Worm (Caenorhabditis elegans) whole organism, late embryonic: ENCODE measurements around the gene D1053.3.

Experiments
- K09A11.1 ChIP-seq: sonication (generic microtip); optimal IDR thresholded peaks from 2 replicates; lab custom pipeline; 2017; ENCODE audit warnings: antibody characterized with exemption, mild to moderate bottlenecking, missing genetic modification characterization, missing compliant biosample characterization; ENCODE audit not compliant: insufficient read depth
- ama-1 ChIP-seq: fragments of 150-350 bp; optimal IDR thresholded peaks from 2 replicates; lab custom pipeline; 2014
- ceh-31 ChIP-seq: sonication (generic microtip); optimal IDR thresholded peaks from 2 replicates; lab custom pipeline; 2016; ENCODE audit warnings: missing genetic modification characterization, missing compliant biosample characterization
- ceh-6 ChIP-seq: fragments of 200-800 bp; sonication (Bioruptor generic); optimal IDR thresholded peaks from 2 replicates; lab custom pipeline; 2018; ENCODE audit warnings: mild to moderate bottlenecking, missing genetic modification characterization, missing compliant biosample characterization
- ceh-9 ChIP-seq: sonication (generic microtip); optimal IDR thresholded peaks from 2 replicates; lab custom pipeline; 2016; ENCODE audit warnings: mild to moderate bottlenecking, missing genetic modification characterization, inconsistent platforms, missing compliant biosample characterization
- elt-2 ChIP-seq: sonication (generic microtip); optimal IDR thresholded peaks from 2 replicates; lab custom pipeline; 2016; ENCODE audit warnings: missing genetic modification reagents, missing genetic modification characterization, missing compliant biosample characterization
- elt-4 ChIP-seq: sonication (generic microtip); optimal IDR thresholded peaks from 2 replicates; lab custom pipeline; 2016; ENCODE audit warnings: missing genetic modification characterization, missing compliant biosample characterization
- hlh-30 ChIP-seq: sonication (generic microtip); optimal IDR thresholded peaks from 2 replicates; lab custom pipeline; 2017; ENCODE audit warnings: antibody characterized with exemption, missing genetic modification characterization, missing compliant biosample characterization; ENCODE audit not compliant: insufficient read depth
- lin-11 ChIP-seq: fragments of 200-800 bp; sonication (Bioruptor generic); optimal IDR thresholded peaks from 2 replicates; lab custom pipeline; 2018; ENCODE audit warnings: mild to moderate bottlenecking, missing genetic modification characterization, missing compliant biosample characterization
- pqm-1 ChIP-seq: sonication (generic microtip); optimal IDR thresholded peaks from 2 replicates; lab custom pipeline; 2016; ENCODE audit warnings: missing genetic modification characterization, missing compliant biosample characterization

DNA sequence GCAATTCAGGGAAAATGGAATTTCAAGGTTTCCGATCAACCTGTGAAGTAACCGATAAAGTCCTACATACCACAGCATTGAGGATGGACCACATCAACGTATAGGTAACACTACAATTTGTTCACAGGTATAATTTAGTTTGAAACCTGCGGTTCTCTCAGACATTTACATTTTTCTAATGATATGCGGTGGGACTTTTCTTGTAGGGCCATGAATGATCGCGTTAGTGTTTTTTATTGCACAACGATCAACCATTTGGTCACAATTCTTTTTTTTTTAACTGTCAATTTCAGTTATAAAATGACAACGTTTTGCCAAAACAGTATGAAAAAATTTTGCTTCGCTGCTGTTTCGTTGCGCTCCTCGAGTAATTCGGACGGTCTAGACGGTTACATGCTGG, 40.3 kb downstream of the D1053.3 start, which contains the start of gene C44C10.12:
- TF ChIP-seq ceh-9 (tag; lab: Kevin White, UChicago): no peak
- TF ChIP-seq ama-1 (lab: Kevin White, UChicago): no peak
- TF ChIP-seq elt-2 (tag; lab: Kevin White, UChicago): no peak
- TF ChIP-seq ceh-31 (tag; lab: Kevin White, UChicago): no peak
- TF ChIP-seq pqm-1: no peak
- no peak for TF ChIP-seq elt-4
- TF ChIP-seq K09A11.1 (tag; lab: Kevin White, UChicago): no peak
- no peak for TF ChIP-seq lin-11 (tag; lab: Kevin White, UChicago)
- TF ChIP-seq ceh-6 (GFP tag; lab: Kevin White, UChicago): no peak
- no peak for TF ChIP-seq hlh-30 (tag; lab: Kevin White, UChicago)
